Worm (Caenorhabditis elegans) whole organism, L4 larva: Measurements from ENCODE around the gene srz-12.

Experiments used
- D1046.2 ChIP-seq: fragments of 200-800 bp; sonication (Bioruptor generic); IDR thresholded peaks from 2 replicates; pipeline ENCODE4 v1.3.6; 2022; ENCODE audit warnings: missing genetic modification characterization, missing compliant biosample characterization
- F10B5.3 ChIP-seq: sonication (generic microtip); optimal IDR thresholded peaks from 2 replicates; lab custom pipeline; 2016; ENCODE audit warnings: mild to moderate bottlenecking, missing genetic modification characterization, missing compliant biosample characterization
- F26F4.8 ChIP-seq: fragments of 200-800 bp; sonication (Bioruptor generic); conservative IDR thresholded peaks from 2 replicates; pipeline ENCODE4 v1.3.6; 2022; ENCODE audit warnings: missing genetic modification characterization, missing compliant biosample characterization
- T26A8.4 ChIP-seq: fragments of 200-800 bp; sonication (Bioruptor generic); IDR thresholded peaks from 2 replicates; pipeline ENCODE4 v1.3.6; 2022; ENCODE audit warnings: missing genetic modification characterization, missing compliant biosample characterization
- Y105C5A.15 ChIP-seq: fragments of 200-800 bp; sonication (Bioruptor generic); IDR thresholded peaks from 2 replicates; pipeline ENCODE4 v1.3.6; 2022; ENCODE audit warnings: missing genetic modification characterization, missing compliant biosample characterization
- Y48G9A.11 ChIP-seq: fragments of 200-800 bp; sonication (Bioruptor generic); IDR thresholded peaks from 2 replicates; pipeline ENCODE4 v1.3.6; 2022; ENCODE audit warnings: missing genetic modification reagents, missing genetic modification characterization, missing compliant biosample characterization
- Y5F2A.4 ChIP-seq: fragments of 200-800 bp; sonication (Bioruptor generic); optimal IDR thresholded peaks from 2 replicates; lab custom pipeline; 2018; ENCODE audit warnings: mild to moderate bottlenecking, missing genetic modification characterization, missing compliant biosample characterization
- ZK337.2 ChIP-seq: fragments of 200-800 bp; sonication (Bioruptor generic); IDR thresholded peaks from 2 replicates; pipeline ENCODE4 v1.3.6; 2022; ENCODE audit warnings: missing genetic modification reagents, missing genetic modification characterization, missing compliant biosample characterization
- ZK546.5 ChIP-seq, 2 experiments: sonication (generic microtip); optimal IDR thresholded peaks; 2 replicates each; lab custom pipeline; 2017; ENCODE audit warnings: missing biosample characterization in 2 of 2, missing genetic modification characterization in 2 of 2
- ceh-20 ChIP-seq: fragments of 200-800 bp; sonication (Bioruptor generic); IDR thresholded peaks from 2 replicates; pipeline ENCODE4 v1.3.6; 2022; ENCODE audit warnings: missing genetic modification reagents, missing genetic modification characterization, missing compliant biosample characterization
- ceh-28 ChIP-seq: fragments of 150-350 bp; optimal IDR thresholded peaks from 2 replicates; lab custom pipeline; 2014; ENCODE audit warnings: missing biosample characterization, missing genetic modification reagents, missing genetic modification characterization
- ceh-44 ChIP-seq: fragments of 200-800 bp; sonication (Bioruptor generic); IDR thresholded peaks from 2 replicates; pipeline ENCODE4 v1.3.6; 2022; ENCODE audit warnings: missing genetic modification reagents, missing genetic modification characterization, missing compliant biosample characterization
- ceh-62 ChIP-seq: sonication (generic microtip); optimal IDR thresholded peaks from 2 replicates; lab custom pipeline; 2017; ENCODE audit warnings: missing biosample characterization, missing genetic modification characterization
- cey-2 ChIP-seq: sonication (generic microtip); optimal IDR thresholded peaks from 3 replicates; lab custom pipeline; 2017; ENCODE audit warnings: missing genetic modification characterization, mild to moderate bottlenecking, missing compliant biosample characterization, antibody characterized with exemption, borderline replicate concordance; ENCODE audit not compliant: insufficient read depth
- ctbp-1 ChIP-seq: fragments of 200-800 bp; sonication (Bioruptor generic); IDR thresholded peaks from 2 replicates; pipeline ENCODE4 v1.3.6; 2022; ENCODE audit warnings: missing genetic modification reagents, missing genetic modification characterization, missing compliant biosample characterization
- daf-12 ChIP-seq: fragments of 150-350 bp; optimal IDR thresholded peaks from 2 replicates; lab custom pipeline; 2014; ENCODE audit warnings: missing biosample characterization, missing genetic modification reagents, missing genetic modification characterization
- daf-8 ChIP-seq: fragments of 200-800 bp; sonication (Bioruptor generic); IDR thresholded peaks from 2 replicates; pipeline ENCODE4 v1.3.6; 2022; ENCODE audit warnings: missing genetic modification characterization, missing compliant biosample characterization
- dpl-1 ChIP-seq: fragments of 150-350 bp; optimal IDR thresholded peaks from 2 replicates; lab custom pipeline; 2014; ENCODE audit warnings: missing biosample characterization, missing genetic modification reagents, missing genetic modification characterization
- fkh-10 ChIP-seq: fragments of 150-350 bp; optimal IDR thresholded peaks from 2 replicates; lab custom pipeline; 2014; ENCODE audit warnings: missing biosample characterization, missing genetic modification reagents, missing genetic modification characterization
- hif-1 ChIP-seq, 2 experiments: sonication (generic microtip); optimal IDR thresholded peaks; 2 replicates each; lab custom pipeline; 2016 to 2017; ENCODE audit warnings: missing compliant biosample characterization in 2 of 2, missing genetic modification characterization in 2 of 2, missing genetic modification reagents in 2 of 2, missing genotype in 2 of 2, mild to moderate bottlenecking in 1 of 2
- hlh-30 ChIP-seq: sonication (generic microtip); optimal IDR thresholded peaks from 2 replicates; lab custom pipeline; 2017; ENCODE audit warnings: antibody characterized with exemption, mild to moderate bottlenecking, missing genetic modification characterization, missing compliant biosample characterization; ENCODE audit not compliant: insufficient read depth
- hmg-1.1 ChIP-seq: fragments of 200-800 bp; sonication (Bioruptor generic); IDR thresholded peaks from 2 replicates; pipeline ENCODE4 v1.3.6; 2022; ENCODE audit warnings: missing genetic modification reagents, missing genetic modification characterization, missing compliant biosample characterization
- lin-1 ChIP-seq: fragments of 200-800 bp; sonication (Bioruptor generic); IDR thresholded peaks from 2 replicates; pipeline ENCODE4 v1.3.6; 2022; ENCODE audit warnings: missing genetic modification reagents, missing genetic modification characterization, missing compliant biosample characterization
- lin-13 ChIP-seq: fragments of 150-350 bp; optimal IDR thresholded peaks from 2 replicates; lab custom pipeline; 2014; ENCODE audit warnings: missing biosample characterization, missing genetic modification reagents, missing genetic modification characterization
- lin-39 ChIP-seq: fragments of 150-350 bp; optimal IDR thresholded peaks from 2 replicates; lab custom pipeline; 2014; ENCODE audit warnings: missing biosample characterization, missing genetic modification reagents, missing genetic modification characterization
- lir-3 ChIP-seq: sonication (generic microtip); optimal IDR thresholded peaks from 2 replicates; lab custom pipeline; 2016; ENCODE audit warnings: mild to moderate bottlenecking, missing genetic modification characterization, missing compliant biosample characterization
- lsy-2 ChIP-seq, 2 experiments: fragments of 150-350 bp in 1 of 2; sonication (generic microtip) in 1 of 2; optimal IDR thresholded peaks; 2 replicates each; lab custom pipeline; 2014 to 2017; ENCODE audit warnings: missing biosample characterization in 2 of 2, missing genetic modification characterization in 2 of 2
- mdl-1 ChIP-seq, 2 experiments: fragments of 150-350 bp in 1 of 2; sonication (generic microtip) in 1 of 2; optimal IDR thresholded peaks; 2 replicates each; lab custom pipeline; 2014 to 2017; ENCODE audit warnings: missing biosample characterization in 2 of 2, missing genetic modification characterization in 2 of 2
- mdt-29 ChIP-seq: fragments of 200-800 bp; sonication (Bioruptor generic); IDR thresholded peaks from 2 replicates; pipeline ENCODE4 v1.3.6; 2022; ENCODE audit warnings: missing genetic modification reagents, missing genetic modification characterization, missing compliant biosample characterization
- mep-1 ChIP-seq: fragments of 150-350 bp; sonication (generic microtip); optimal IDR thresholded peaks from 3 replicates; lab custom pipeline; 2014; ENCODE audit warnings: missing biosample characterization, missing genetic modification characterization
- mes-2 ChIP-seq: sonication (generic microtip); optimal IDR thresholded peaks from 2 replicates; lab custom pipeline; 2016; ENCODE audit warnings: missing genotype, mild to moderate bottlenecking, missing genetic modification characterization, missing compliant biosample characterization; ENCODE audit not compliant: poor library complexity, severe bottlenecking
- nhr-11 ChIP-seq: fragments of 150-350 bp; optimal IDR thresholded peaks from 2 replicates; lab custom pipeline; 2014; ENCODE audit warnings: missing biosample characterization, missing genetic modification characterization
- nhr-28 ChIP-seq: fragments of 150-350 bp; optimal IDR thresholded peaks from 2 replicates; lab custom pipeline; 2014; ENCODE audit warnings: missing biosample characterization, missing genetic modification characterization
- nhr-42 ChIP-seq: fragments of 200-800 bp; sonication (Bioruptor generic); IDR thresholded peaks from 2 replicates; pipeline ENCODE4 v1.3.6; 2022; ENCODE audit warnings: missing genetic modification characterization, missing compliant biosample characterization
- rbr-2 ChIP-seq: sonication (generic microtip); optimal IDR thresholded peaks from 2 replicates; lab custom pipeline; 2016; ENCODE audit warnings: missing genotype, missing genetic modification characterization, missing compliant biosample characterization
- sdz-12 ChIP-seq: fragments of 200-800 bp; sonication (Bioruptor generic); optimal IDR thresholded peaks from 2 replicates; lab custom pipeline; 2018; ENCODE audit warnings: mild to moderate bottlenecking, missing genetic modification characterization, missing compliant biosample characterization
- snpc-4 ChIP-seq: fragments of 150-350 bp; optimal IDR thresholded peaks from 2 replicates; lab custom pipeline; 2014; ENCODE audit warnings: missing biosample characterization, missing genetic modification characterization
- spr-1 ChIP-seq: sonication (generic microtip); optimal IDR thresholded peaks from 2 replicates; lab custom pipeline; 2016; ENCODE audit warnings: mild to moderate bottlenecking, missing genetic modification characterization, missing compliant biosample characterization
- unc-130 ChIP-seq: sonication (generic microtip); optimal IDR thresholded peaks from 2 replicates; lab custom pipeline; 2016; ENCODE audit warnings: missing genetic modification reagents, missing genetic modification characterization, missing compliant biosample characterization
- vab-7 ChIP-seq: fragments of 200-800 bp; sonication (Bioruptor generic); IDR thresholded peaks from 2 replicates; pipeline ENCODE4 v1.3.6; 2022; ENCODE audit warnings: missing genetic modification reagents, missing genetic modification characterization, missing compliant biosample characterization
- zfp-3 ChIP-seq: fragments of 200-800 bp; sonication (Bioruptor generic); conservative IDR thresholded peaks from 2 replicates; pipeline ENCODE4 v1.3.6; 2022; ENCODE audit warnings: missing genetic modification reagents, missing genetic modification characterization, missing compliant biosample characterization

Gene srz-12

ce11 chrV:15897696-15898095 is 35.2 kb upstream of the srz-12 start, which contains the start of gene str-60:
TSS of gene str-60 (plus strand) at chrV:15897996.
- no peak for TF ChIP-seq lin-1 (GFP tag; lab: Robert Waterston, UW)
- no peak for TF ChIP-seq lin-39
- no peak for TF ChIP-seq T26A8.4 (GFP tag; lab: Robert Waterston, UW)
- no peak for TF ChIP-seq lin-13 (GFP tag; lab: Kevin White, UChicago)
- no peak for TF ChIP-seq F26F4.8 (GFP tag; lab: Robert Waterston, UW)
- TF ChIP-seq mdt-29 (GFP tag; lab: Robert Waterston, UW), result no peak
- TF ChIP-seq hmg-1.1 (GFP tag; lab: Robert Waterston, UW), result no peak
- no peak for TF ChIP-seq ceh-20 (GFP tag; lab: Robert Waterston, UW)
- no peak for TF ChIP-seq sdz-12 (GFP tag; lab: Kevin White, UChicago)
- no peak for TF ChIP-seq ZK337.2 (GFP tag; lab: Robert Waterston, UW)
- no peak for TF ChIP-seq Y105C5A.15 (GFP tag; lab: Robert Waterston, UW)
- no peak for TF ChIP-seq daf-8 (GFP tag; lab: Robert Waterston, UW)
- TF ChIP-seq ceh-28 (tag; lab: Kevin White, UChicago), result no peak
- no peak for TF ChIP-seq ceh-62 (tag; lab: Kevin White, UChicago)
- TF ChIP-seq nhr-11, result no peak
- TF ChIP-seq Y48G9A.11 (GFP tag; lab: Robert Waterston, UW), result no peak
- TF ChIP-seq hif-1 (tag; optimal IDR thresholded peaks at IDR 0.05; lab: Kevin White, UChicago), result no peak
- no peak for TF ChIP-seq mes-2 (tag; lab: Kevin White, UChicago)
- no peak for TF ChIP-seq ctbp-1 (GFP tag; lab: Robert Waterston, UW)
- no peak for TF ChIP-seq snpc-4

ce11 chrV:15896671-15897070 is 34.2 kb upstream of the srz-12 start, which contains the start of gene nhr-213:
TSS of gene nhr-213 (minus strand) at chrV:15896771.
- TF ChIP-seq ceh-44 (GFP tag; lab: Robert Waterston, UW), result no peak
- TF ChIP-seq ZK546.5 (tag; optimal IDR thresholded peaks at IDR 0.05; lab: Kevin White, UChicago), result no peak
- TF ChIP-seq rbr-2 (tag; lab: Kevin White, UChicago), result no peak
- TF ChIP-seq dpl-1, result no peak
- TF ChIP-seq lin-13 (GFP tag; lab: Kevin White, UChicago), result no peak
- no peak for TF ChIP-seq Y5F2A.4 (GFP tag; lab: Kevin White, UChicago)
- TF ChIP-seq fkh-10 (GFP tag; lab: Kevin White, UChicago), result no peak

- TF ChIP-seq lsy-2 (tag; optimal IDR thresholded peaks at IDR 0.05; lab: Kevin White, UChicago), result no peak
- no peak for TF ChIP-seq hlh-30 (tag; lab: Kevin White, UChicago)
- no peak for TF ChIP-seq nhr-42 (GFP tag; lab: Robert Waterston, UW)
- TF ChIP-seq D1046.2 (GFP tag; lab: Robert Waterston, UW), result no peak
- no peak for TF ChIP-seq spr-1
- TF ChIP-seq mdl-1 (tag; optimal IDR thresholded peaks at IDR 0.05; lab: Kevin White, UChicago), result no peak
- TF ChIP-seq lin-13 (GFP tag; lab: Kevin White, UChicago), result no peak
- TF ChIP-seq lir-3 (tag; lab: Kevin White, UChicago), result no peak
- TF ChIP-seq rbr-2 (tag; lab: Kevin White, UChicago), result no peak
- TF ChIP-seq zfp-3, result no peak
- no peak for TF ChIP-seq F10B5.3 (tag; lab: Kevin White, UChicago)
- TF ChIP-seq daf-12 (tag; lab: Kevin White, UChicago), result no peak
These were observed 30.2 kb upstream of the srz-12 start, which contains the start of gene T06C12.11 for ce11 chrV:15892696-15893095. TSS of gene T06C12.11 (plus strand) at chrV:15892996.

- TF ChIP-seq lin-39 (no peak), hmg-1.1 (GFP tag; lab: Robert Waterston, UW) (no peak), vab-7 (no peak), unc-130 (GFP tag; lab: Kevin White, UChicago) (no peak), mep-1 (tag; lab: Kevin White, UChicago) (no peak), cey-2 (tag; lab: Kevin White, UChicago) (no peak), nhr-28 (tag; lab: Kevin White, UChicago) (no peak)
These were observed 29.3 kb upstream of the srz-12 start, which contains the start of gene T06C12.12 for ce11 chrV:15891761-15892160. TSS of gene T06C12.12 (plus strand) at chrV:15892061.
